Worm (Caenorhabditis elegans): ENCODE data around the gene C14A6.8.

Gene C14A6.8

ce11 chrV:18142549-18142948 is 28.9 kb downstream of the C14A6.8 start, which contains the start of gene Y37H2A.13:
TSS of gene Y37H2A.13 (plus strand) at chrV:18142849.
- TF ChIP-seq hmg-4 (GFP tag; optimal IDR thresholded peaks at IDR 0.05) (no peak), ceh-13 (GFP tag; optimal IDR thresholded peaks at IDR 0.05) (no peak), hmbx-1 (tag; optimal IDR thresholded peaks at IDR 0.05) (no peak), scrt-1 (GFP tag; IDR thresholded peaks at IDR 0.05) (no peak), hnd-1 (tag; optimal IDR thresholded peaks at IDR 0.05) (no peak), ama-1 (optimal IDR thresholded peaks at IDR 0.05) (no peak), tra-4 (tag; optimal IDR thresholded peaks at IDR 0.05) (no peak), F13C5.2 (tag; optimal IDR thresholded peaks at IDR 0.05) (no peak), pes-1 (GFP tag; IDR thresholded peaks at IDR 0.05) (no peak), ceh-36 (tag; optimal IDR thresholded peaks at IDR 0.05) (no peak), B0310.2 (tag; optimal IDR thresholded peaks at IDR 0.05) (no peak), tbx-11 (GFP tag; IDR thresholded peaks at IDR 0.05) (no peak), tbx-37 (GFP tag; conservative IDR thresholded peaks at IDR 0.05) (no peak)

ce11 chrV:18141161-18141560 is 30.3 kb downstream of the C14A6.8 start, which contains the start of gene Y37H2A.11:
TSS of gene Y37H2A.11 (plus strand) at chrV:18141461.
- TF ChIP-seq aly-1 (tag; optimal IDR thresholded peaks at IDR 0.05) (no peak), flt-1 (GFP tag; IDR thresholded peaks at IDR 0.05) (no peak), sea-1 (GFP tag; conservative IDR thresholded peaks at IDR 0.05) (no peak), ceh-36 (tag; optimal IDR thresholded peaks at IDR 0.05) (no peak), B0310.2 (tag; optimal IDR thresholded peaks at IDR 0.05) (no peak), F13C5.2 (tag; optimal IDR thresholded peaks at IDR 0.05) (no peak), ceh-13 (GFP tag; optimal IDR thresholded peaks at IDR 0.05) (no peak), hmbx-1 (tag; optimal IDR thresholded peaks at IDR 0.05) (no peak), pes-1 (GFP tag; IDR thresholded peaks at IDR 0.05) (no peak), tra-4 (tag; optimal IDR thresholded peaks at IDR 0.05) (no peak), hmg-4 (GFP tag; optimal IDR thresholded peaks at IDR 0.05) (no peak), ama-1 (optimal IDR thresholded peaks at IDR 0.05) (no peak), ets-7 (tag; optimal IDR thresholded peaks at IDR 0.05) (no peak), scrt-1 (GFP tag; IDR thresholded peaks at IDR 0.05) (no peak), tbx-37 (GFP tag; conservative IDR thresholded peaks at IDR 0.05) (no peak), hnd-1 (tag; optimal IDR thresholded peaks at IDR 0.05) (no peak)

ce11 chrV:18138695-18139094 is 32.8 kb downstream of the C14A6.8 start, which contains the start of gene Y37H2A.10:
TSS of gene Y37H2A.10 (plus strand) at chrV:18138995.
- TF ChIP-seq ceh-36 (tag; optimal IDR thresholded peaks at IDR 0.05) (no peak), tbx-37 (GFP tag; conservative IDR thresholded peaks at IDR 0.05) (no peak), flt-1 (GFP tag; IDR thresholded peaks at IDR 0.05) (no peak), hmg-4 (GFP tag; optimal IDR thresholded peaks at IDR 0.05) (no peak), scrt-1 (GFP tag; IDR thresholded peaks at IDR 0.05) (no peak), hnd-1 (tag; optimal IDR thresholded peaks at IDR 0.05) (no peak), tra-4 (tag; optimal IDR thresholded peaks at IDR 0.05) (no peak), pes-1 (GFP tag; IDR thresholded peaks at IDR 0.05) (no peak), tbx-11 (GFP tag; IDR thresholded peaks at IDR 0.05) (no peak), ama-1 (optimal IDR thresholded peaks at IDR 0.05) (no peak), ceh-13 (GFP tag; optimal IDR thresholded peaks at IDR 0.05) (no peak), hmbx-1 (tag; optimal IDR thresholded peaks at IDR 0.05) (no peak), sea-1 (GFP tag; conservative IDR thresholded peaks at IDR 0.05) (no peak), ets-7 (tag; optimal IDR thresholded peaks at IDR 0.05) (no peak), aly-1 (tag; optimal IDR thresholded peaks at IDR 0.05) (no peak), B0310.2 (tag; optimal IDR thresholded peaks at IDR 0.05) (no peak)

ce11 chrV:18137679-18138078 is 33.8 kb downstream of the C14A6.8 start:
- TF ChIP-seq ceh-36 (tag; optimal IDR thresholded peaks at IDR 0.05): no peak
- TF ChIP-seq ceh-13 (GFP tag; optimal IDR thresholded peaks at IDR 0.05): no peak
- no peak for TF ChIP-seq tbx-37 (GFP tag; conservative IDR thresholded peaks at IDR 0.05)
- TF ChIP-seq pes-1 (GFP tag; IDR thresholded peaks at IDR 0.05): no peak
- TF ChIP-seq aly-1 (tag; optimal IDR thresholded peaks at IDR 0.05): no peak
- no peak for TF ChIP-seq flt-1 (GFP tag; IDR thresholded peaks at IDR 0.05)
- no peak for TF ChIP-seq hmg-4 (GFP tag; optimal IDR thresholded peaks at IDR 0.05)
- TF ChIP-seq F13C5.2 (tag; optimal IDR thresholded peaks at IDR 0.05): no peak
- no peak for TF ChIP-seq B0310.2 (tag; optimal IDR thresholded peaks at IDR 0.05)
- TF ChIP-seq sea-1 (GFP tag; conservative IDR thresholded peaks at IDR 0.05): no peak
- TF ChIP-seq hnd-1 (tag; optimal IDR thresholded peaks at IDR 0.05): no peak

- TF ChIP-seq ceh-36 (tag; optimal IDR thresholded peaks at IDR 0.05) (no peak), ama-1 (optimal IDR thresholded peaks at IDR 0.05) (no peak)
Observed at ce11 chrV:18134378-18134777, 37.1 kb downstream of the C14A6.8 start, which contains the start of gene Y37H2A.7. TSS of gene Y37H2A.7 (minus strand) at chrV:18134478.

- TF ChIP-seq ama-1 (optimal IDR thresholded peaks at IDR 0.05) (no peak), tra-4 (tag; optimal IDR thresholded peaks at IDR 0.05) (no peak), hmbx-1 (tag; optimal IDR thresholded peaks at IDR 0.05) (no peak), flt-1 (GFP tag; IDR thresholded peaks at IDR 0.05) (no peak), ceh-36 (tag; optimal IDR thresholded peaks at IDR 0.05) (no peak), B0310.2 (tag; optimal IDR thresholded peaks at IDR 0.05) (no peak), ceh-13 (GFP tag; optimal IDR thresholded peaks at IDR 0.05) (no peak), hmg-4 (GFP tag; optimal IDR thresholded peaks at IDR 0.05) (no peak), scrt-1 (GFP tag; IDR thresholded peaks at IDR 0.05) (no peak), sea-1 (GFP tag; conservative IDR thresholded peaks at IDR 0.05) (no peak), F13C5.2 (tag; optimal IDR thresholded peaks at IDR 0.05) (no peak), hnd-1 (tag; optimal IDR thresholded peaks at IDR 0.05) (no peak), tbx-11 (GFP tag; IDR thresholded peaks at IDR 0.05) (no peak), tbx-37 (GFP tag; conservative IDR thresholded peaks at IDR 0.05) (no peak), pes-1 (GFP tag; IDR thresholded peaks at IDR 0.05) (no peak), ets-7 (tag; optimal IDR thresholded peaks at IDR 0.05) (no peak), aly-1 (tag; optimal IDR thresholded peaks at IDR 0.05) (no peak)
Observed at ce11 chrV:18133177-18133576, 38.3 kb downstream of the C14A6.8 start, which contains the start of gene Y37H2A.18. TSS of gene Y37H2A.18 (minus strand) at chrV:18133277.

- TF ChIP-seq hnd-1 (tag; optimal IDR thresholded peaks at IDR 0.05) (no peak), ceh-13 (GFP tag; optimal IDR thresholded peaks at IDR 0.05) (no peak), hmbx-1 (tag; optimal IDR thresholded peaks at IDR 0.05) (no peak), tbx-11 (GFP tag; IDR thresholded peaks at IDR 0.05) (no peak), F13C5.2 (tag; optimal IDR thresholded peaks at IDR 0.05) (no peak), pes-1 (GFP tag; IDR thresholded peaks at IDR 0.05) (no peak)
Observed at ce11 chrV:18131049-18131448, 40.4 kb downstream of the C14A6.8 start, which contains the start of gene Y37H2A.12. TSS of gene Y37H2A.12 (minus strand) at chrV:18131129.
